Worm (Caenorhabditis elegans) whole organism, midembryonic: Measurements from ENCODE around the gene C49F5.6.

Experiments used
- T22C8.4 ChIP-seq: fragments of 200-800 bp; sonication (Bioruptor generic); IDR thresholded peaks from 2 replicates; pipeline ENCODE4 v1.3.6; 2022; ENCODE audit warnings: missing genetic modification characterization, missing compliant biosample characterization
- cog-1 ChIP-seq: sonication (generic microtip); optimal IDR thresholded peaks from 2 replicates; lab custom pipeline; 2016; ENCODE audit warnings: missing genetic modification characterization, missing compliant biosample characterization
- flt-1 ChIP-seq: fragments of 200-800 bp; sonication (Bioruptor generic); IDR thresholded peaks from 2 replicates; pipeline ENCODE4 v1.3.6; 2022; ENCODE audit warnings: missing genetic modification characterization, missing compliant biosample characterization
- klf-2 ChIP-seq: fragments of 200-800 bp; sonication (Bioruptor generic); conservative IDR thresholded peaks from 2 replicates; pipeline ENCODE4 v1.3.6; 2022; ENCODE audit warnings: missing genetic modification reagents, missing genetic modification characterization, missing compliant biosample characterization
- med-1 ChIP-seq: sonication (generic microtip); optimal IDR thresholded peaks from 2 replicates; lab custom pipeline; 2017; ENCODE audit warnings: missing genetic modification characterization, mild to moderate bottlenecking, missing compliant biosample characterization, antibody characterized with exemption, missing genetic modification reagents; ENCODE audit not compliant: insufficient read depth
- ref-1 ChIP-seq: fragments of 200-800 bp; sonication (Bioruptor generic); conservative IDR thresholded peaks from 2 replicates; pipeline ENCODE4 v1.3.6; 2022; ENCODE audit warnings: missing genetic modification reagents, missing genetic modification characterization, missing compliant biosample characterization
- tab-1 ChIP-seq: fragments of 200-800 bp; sonication (Bioruptor generic); IDR thresholded peaks from 2 replicates; pipeline ENCODE4 v1.3.6; 2022; ENCODE audit warnings: missing genetic modification characterization, missing compliant biosample characterization
- ztf-23 ChIP-seq: fragments of 200-800 bp; sonication (Bioruptor generic); IDR thresholded peaks from 2 replicates; pipeline ENCODE4 v1.3.6; 2022; ENCODE audit warnings: missing genetic modification reagents, missing genetic modification characterization, missing compliant biosample characterization
- ztf-29 ChIP-seq: fragments of 200-800 bp; sonication (Bioruptor generic); IDR thresholded peaks from 2 replicates; pipeline ENCODE4 v1.3.6; 2022; ENCODE audit warnings: missing genetic modification reagents, missing genetic modification characterization, missing compliant biosample characterization

The C49F5.6 gene

DNA sequence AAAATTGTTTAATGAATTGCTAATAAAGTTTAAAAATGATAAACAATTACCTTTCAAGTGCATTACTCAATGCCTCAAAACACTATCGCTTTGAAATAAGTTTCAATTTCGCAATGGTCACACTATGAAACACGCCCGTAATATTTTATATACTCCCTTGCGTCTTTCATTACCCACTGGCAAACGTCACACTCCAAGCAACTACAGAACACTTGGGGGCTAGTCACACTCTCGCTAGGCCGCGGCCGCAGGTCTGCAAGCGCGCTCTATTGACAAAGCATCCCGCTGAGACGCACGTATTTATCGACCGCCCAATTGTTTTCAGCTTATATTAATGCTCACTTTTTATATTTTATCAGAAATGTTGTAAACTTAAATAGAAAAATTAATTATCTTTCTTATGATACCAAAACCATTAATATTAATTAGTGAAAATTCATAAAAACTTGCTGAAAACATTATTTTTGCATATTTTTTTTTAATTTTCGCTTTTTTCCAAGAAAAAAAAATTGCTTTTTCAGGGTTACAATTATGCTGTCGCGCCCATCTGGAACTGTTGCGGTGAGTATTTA lies 29.9 kb downstream of the C49F5.6 start, which contains the start of the genes nmat-1 and ucr-2.1:
Gene nmat-1, minus strand, starts transcription at position 136 of the 572 bp plus-strand sequence.
Gene ucr-2.1, plus strand, starts transcription at position 522 of the 572 bp plus-strand sequence.
- TF ChIP-seq ztf-29, result no peak; the same call in 1 of the 2 replicates
- TF ChIP-seq ztf-23 (GFP tag; lab: Robert Waterston, UW), result no peak
- no peak for TF ChIP-seq T22C8.4 (GFP tag; lab: Robert Waterston, UW)
- no peak for TF ChIP-seq med-1
- TF ChIP-seq flt-1, result 0 out of 2 replicates have a peak, but pooled peaks have one; percentile 27
- no peak for TF ChIP-seq ref-1

DNA sequence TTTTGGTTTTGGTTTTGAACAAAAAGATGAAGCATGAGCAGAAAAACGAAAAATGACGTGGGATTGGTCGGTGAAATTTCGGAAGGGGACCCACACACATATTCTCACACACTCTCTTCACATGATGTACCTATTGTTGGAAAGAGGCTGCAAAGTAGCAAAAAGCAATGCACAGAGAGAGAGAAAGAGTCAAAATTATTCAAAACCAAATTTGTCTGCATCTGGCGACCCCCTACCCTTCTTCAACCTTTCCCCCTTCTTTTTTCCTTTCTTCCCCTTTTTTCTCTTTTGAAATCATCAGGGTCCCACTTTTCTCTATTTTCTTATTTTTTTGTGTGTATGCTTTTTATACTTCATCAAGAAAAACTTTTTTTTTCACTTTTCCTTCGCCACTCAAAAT lies 33.3 kb downstream of the C49F5.6 start:
- no peak for TF ChIP-seq ztf-29
- TF ChIP-seq flt-1, result peak; percentile 39; the same call in 1 of the 2 replicates

DNA sequence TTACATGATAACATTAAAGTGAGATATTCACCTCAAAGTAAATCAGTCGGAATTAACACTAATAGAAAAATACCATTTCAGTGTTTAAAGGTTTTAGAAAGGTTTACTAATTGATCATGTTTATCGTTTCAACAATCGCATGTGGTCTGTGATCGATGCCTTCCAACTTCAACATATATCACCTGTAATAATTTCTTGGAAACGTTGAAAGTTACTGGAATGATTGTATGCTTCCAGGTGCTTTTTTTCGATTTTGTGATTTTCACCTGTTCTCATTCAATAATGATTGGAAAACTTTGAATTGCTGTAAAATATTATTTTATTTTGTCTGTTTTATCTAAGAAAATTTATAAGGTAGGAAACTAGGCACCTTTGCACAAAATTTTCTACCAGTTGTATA lies 34.4 kb downstream of the C49F5.6 start:
- TF ChIP-seq T22C8.4 (GFP tag; lab: Robert Waterston, UW) (no peak), ref-1 (no peak), flt-1 (no peak), ztf-23 (GFP tag; lab: Robert Waterston, UW) (no peak), cog-1 (no peak), med-1 (no peak), tab-1 (GFP tag; lab: Robert Waterston, UW) (no peak), klf-2 (GFP tag; lab: Robert Waterston, UW) (no peak), ztf-29 (no peak)

DNA sequence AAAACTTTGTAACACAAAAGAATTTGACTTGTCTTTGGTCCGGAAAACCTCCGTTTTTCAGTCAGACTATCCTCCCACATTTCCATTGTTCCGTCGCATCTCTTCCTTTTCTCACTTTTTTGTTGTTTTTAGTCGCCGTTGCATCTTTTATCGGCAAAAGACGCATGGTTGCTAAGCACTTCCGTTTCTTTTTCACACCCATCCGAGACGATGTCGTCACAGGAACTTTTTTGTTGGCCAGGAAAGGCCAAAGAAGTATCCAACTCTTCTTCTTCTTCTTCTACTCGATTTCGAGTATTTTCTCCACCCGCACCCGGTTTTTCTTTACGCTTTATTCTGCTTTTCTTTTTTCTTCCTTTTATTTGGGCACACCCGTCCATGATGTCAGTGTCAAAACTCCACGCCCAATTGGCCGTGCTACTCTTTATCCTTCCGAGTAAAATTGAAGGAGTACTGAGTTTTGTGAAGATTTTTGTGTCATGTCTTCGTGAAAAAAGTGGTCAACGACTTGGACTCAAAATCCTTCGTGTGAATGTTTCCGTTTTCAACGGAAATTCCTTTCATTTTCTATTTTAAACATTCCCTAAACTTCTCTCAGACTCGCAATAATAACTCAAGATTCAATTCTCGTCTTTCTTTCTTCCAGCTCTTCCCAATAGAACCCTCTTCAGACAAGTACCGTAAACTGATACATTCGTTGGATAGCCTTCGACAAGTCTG lies 37.1 kb downstream of the C49F5.6 start, which contains the start of gene B0198.2:
Gene B0198.2, plus strand, starts transcription at position 670 of the 720 bp plus-strand sequence.
- TF ChIP-seq cog-1 (no peak), klf-2 (GFP tag; lab: Robert Waterston, UW) (no peak), ref-1 (no peak), flt-1 (no peak), ztf-23 (GFP tag; lab: Robert Waterston, UW) (no peak), tab-1 (GFP tag; lab: Robert Waterston, UW) (no peak), med-1 (no peak), ztf-29 (no peak), T22C8.4 (GFP tag; lab: Robert Waterston, UW) (no peak)

DNA sequence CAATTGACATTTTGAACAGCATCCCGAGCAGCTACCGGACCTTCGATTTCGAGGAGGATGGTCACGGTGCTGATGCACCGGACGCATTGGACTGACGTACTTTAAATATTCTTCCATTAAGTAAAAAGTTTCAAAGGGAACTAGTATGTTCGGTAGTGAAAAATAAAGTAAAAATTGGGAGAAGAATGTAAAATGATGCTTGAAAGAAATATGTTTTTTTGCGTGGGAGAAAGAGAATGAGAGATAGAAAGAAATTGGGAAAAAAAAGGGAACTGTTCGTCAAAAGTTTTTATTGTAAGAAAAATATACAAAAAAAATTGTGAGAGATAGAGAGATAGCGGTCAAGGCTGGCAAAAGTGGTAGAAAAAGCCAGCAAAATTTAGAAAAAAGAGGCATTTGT lies 45.8 kb downstream of the C49F5.6 start, which contains the start of gene tsp-20:
Gene tsp-20, minus strand, starts transcription at position 101 of the 400 bp plus-strand sequence.
- TF ChIP-seq tab-1 (GFP tag; lab: Robert Waterston, UW) (no peak), klf-2 (GFP tag; lab: Robert Waterston, UW) (no peak), flt-1 (no peak), ztf-29 (no peak), cog-1 (no peak), T22C8.4 (GFP tag; lab: Robert Waterston, UW) (no peak), ref-1 (no peak), med-1 (no peak), ztf-23 (GFP tag; lab: Robert Waterston, UW) (no peak)

DNA sequence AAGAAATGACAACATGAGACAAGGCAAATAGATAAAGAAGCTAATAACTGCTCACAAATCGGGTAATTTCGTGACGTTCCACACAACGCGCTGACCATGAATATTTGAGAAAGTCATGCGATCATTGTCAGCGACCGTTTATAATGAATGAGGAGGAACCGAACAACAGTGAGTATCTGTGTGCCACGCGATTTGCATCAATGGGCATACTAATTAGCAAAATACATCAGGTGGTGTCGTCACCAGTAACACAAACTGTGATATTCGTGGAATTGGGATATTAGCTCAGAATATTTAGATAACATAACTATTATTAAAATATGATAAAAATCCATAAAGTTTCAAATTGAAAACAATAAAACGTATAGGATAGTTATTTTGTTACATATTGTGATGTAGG lies 46.5 kb downstream of the C49F5.6 start:
- TF ChIP-seq klf-2 (GFP tag; lab: Robert Waterston, UW) (no peak), med-1 (no peak), cog-1 (no peak), ztf-23 (GFP tag; lab: Robert Waterston, UW) (no peak), ref-1 (no peak), tab-1 (GFP tag; lab: Robert Waterston, UW) (no peak), ztf-29 (no peak)

DNA sequence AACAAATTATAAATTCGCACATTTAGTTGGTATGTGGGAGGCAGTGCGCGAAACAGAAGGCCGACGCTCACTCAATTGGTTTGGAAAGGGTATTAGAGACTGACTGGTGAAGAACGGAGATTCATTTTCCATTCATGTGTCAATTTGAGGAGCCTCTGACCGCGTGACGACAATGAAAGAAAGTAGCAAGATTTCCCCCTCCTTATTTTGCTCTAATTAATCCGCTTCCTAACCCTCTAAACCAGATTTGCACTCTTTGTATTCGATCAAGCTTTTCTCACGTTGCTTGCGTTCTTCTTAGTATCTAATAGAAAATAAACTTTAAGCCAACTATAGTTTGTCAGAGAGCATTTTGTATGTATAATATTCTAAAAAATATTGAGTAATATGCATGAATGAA lies 48.0 kb downstream of the C49F5.6 start:
- peak; percentile 2 for TF ChIP-seq cog-1
- no peak for TF ChIP-seq med-1

DNA sequence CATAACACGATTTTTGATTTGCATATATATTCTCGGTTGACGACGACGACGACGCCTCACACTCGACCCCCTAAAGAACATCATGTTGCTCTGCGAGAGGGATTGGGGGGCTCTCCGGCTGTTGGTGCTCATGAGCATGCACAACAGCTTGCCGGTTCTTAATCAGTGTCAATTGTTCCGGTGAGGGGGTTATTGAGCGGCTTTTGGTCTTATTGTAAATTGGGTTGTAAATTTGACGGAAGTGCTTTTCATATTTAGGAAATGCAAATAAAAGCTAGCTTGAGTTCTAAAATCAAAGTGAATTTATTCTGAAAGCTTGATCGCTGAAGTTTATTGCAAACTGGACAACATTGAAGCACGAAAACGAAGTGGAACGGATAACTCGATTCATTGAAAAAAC lies 49.9 kb downstream of the C49F5.6 start:
- no peak for TF ChIP-seq ref-1
- TF ChIP-seq ztf-23 (GFP tag; lab: Robert Waterston, UW), result no peak
- TF ChIP-seq flt-1, result no peak
- TF ChIP-seq med-1, result no peak
- TF ChIP-seq klf-2 (GFP tag; lab: Robert Waterston, UW), result no peak
- TF ChIP-seq tab-1 (GFP tag; lab: Robert Waterston, UW), result no peak
- TF ChIP-seq T22C8.4 (GFP tag; lab: Robert Waterston, UW), result no peak
- TF ChIP-seq ztf-29, result no peak
- TF ChIP-seq cog-1, result no peak

DNA sequence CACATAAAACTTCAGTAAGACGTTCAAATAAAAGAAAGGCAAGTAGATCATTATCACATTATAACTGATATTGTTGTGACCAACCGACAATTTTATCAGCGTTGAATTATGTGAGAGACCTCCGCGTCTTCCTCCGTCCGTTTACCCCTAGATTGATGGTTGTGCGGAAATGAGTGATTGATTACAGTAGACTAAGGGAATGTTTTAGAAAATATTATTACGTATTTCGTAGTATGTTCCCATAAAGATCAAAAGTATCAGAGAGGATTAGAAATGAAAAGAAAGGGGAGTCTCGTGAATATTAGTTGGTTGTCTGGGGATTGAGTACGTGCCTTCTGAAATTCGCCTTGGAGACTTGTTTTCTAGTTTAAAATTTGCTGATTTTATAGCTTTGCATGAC lies 50.6 kb downstream of the C49F5.6 start:
- TF ChIP-seq ztf-29, result no peak
- no peak for TF ChIP-seq med-1
- TF ChIP-seq klf-2 (GFP tag; lab: Robert Waterston, UW), result no peak
- no peak for TF ChIP-seq cog-1
- TF ChIP-seq tab-1 (GFP tag; lab: Robert Waterston, UW), result no peak
- TF ChIP-seq flt-1, result no peak
- TF ChIP-seq ztf-23 (GFP tag; lab: Robert Waterston, UW), result no peak
- no peak for TF ChIP-seq T22C8.4 (GFP tag; lab: Robert Waterston, UW)
- no peak for TF ChIP-seq ref-1
